Worm (Caenorhabditis elegans) whole organism, L2 larva: ENCODE data around the gene F53F1.3.
A peak's percentile ranks its signal among the peaks of the same experiment; 100 is the strongest.

Source experiments
- C34F6.9 ChIP-seq: fragments of 150-350 bp; optimal IDR thresholded peaks from 2 replicates; lab custom pipeline; 2014; ENCODE audit warnings: missing biosample characterization, missing genetic modification characterization
- F13H6.1 ChIP-seq: sonication (generic microtip); optimal IDR thresholded peaks from 2 replicates; lab custom pipeline; 2016; ENCODE audit warnings: missing genetic modification characterization, missing compliant biosample characterization
- R02D3.7 ChIP-seq: fragments of 150-350 bp; optimal IDR thresholded peaks from 2 replicates; lab custom pipeline; 2014; ENCODE audit warnings: missing biosample characterization, missing genetic modification characterization
- Y55F3AM.14 ChIP-seq: fragments of 200-800 bp; sonication (Bioruptor generic); optimal IDR thresholded peaks from 2 replicates; lab custom pipeline; 2018; ENCODE audit warnings: mild to moderate bottlenecking, missing genetic modification characterization, missing compliant biosample characterization
- ZK546.5 ChIP-seq: sonication (generic microtip); optimal IDR thresholded peaks from 2 replicates; lab custom pipeline; 2017; ENCODE audit warnings: missing biosample characterization, missing genetic modification characterization
- alr-1 ChIP-seq: fragments of 150-350 bp; optimal IDR thresholded peaks from 2 replicates; lab custom pipeline; 2014; ENCODE audit warnings: missing biosample characterization, missing genetic modification characterization
- aly-2 ChIP-seq: fragments of 150-350 bp; optimal IDR thresholded peaks from 2 replicates; lab custom pipeline; 2014; ENCODE audit warnings: missing biosample characterization, missing genetic modification characterization
- ama-1 ChIP-seq: fragments of 150-350 bp; optimal IDR thresholded peaks from 2 replicates; lab custom pipeline; 2018; ENCODE audit warnings: inconsistent platforms
- blmp-1 ChIP-seq: sonication (generic microtip); optimal IDR thresholded peaks from 2 replicates; lab custom pipeline; 2017; ENCODE audit warnings: missing genetic modification characterization, mild to moderate bottlenecking, missing compliant biosample characterization, antibody characterized with exemption, moderate library complexity; ENCODE audit not compliant: insufficient read depth
- ceh-16 ChIP-seq: fragments of 150-350 bp; optimal IDR thresholded peaks from 2 replicates; lab custom pipeline; 2014; ENCODE audit warnings: missing biosample characterization, missing genetic modification characterization
- ceh-82 ChIP-seq: fragments of 150-350 bp; optimal IDR thresholded peaks from 2 replicates; lab custom pipeline; 2014; ENCODE audit warnings: missing biosample characterization, missing genetic modification characterization
- crh-2 ChIP-seq: sonication (generic microtip); optimal IDR thresholded peaks from 2 replicates; lab custom pipeline; 2017; ENCODE audit warnings: missing biosample characterization, missing genetic modification characterization
- dmd-4 ChIP-seq: sonication (generic microtip); optimal IDR thresholded peaks from 2 replicates; lab custom pipeline; 2017; ENCODE audit warnings: missing biosample characterization, missing genetic modification characterization
- egl-27 ChIP-seq: sonication (generic microtip); optimal IDR thresholded peaks from 3 replicates; lab custom pipeline; 2017; ENCODE audit warnings: missing biosample characterization, missing genetic modification reagents, missing genetic modification characterization
- elt-1 ChIP-seq: fragments of 150-350 bp; optimal IDR thresholded peaks from 2 replicates; lab custom pipeline; 2014; ENCODE audit warnings: missing biosample characterization, missing genetic modification characterization
- elt-3 ChIP-seq: sonication (generic microtip); optimal IDR thresholded peaks from 2 replicates; lab custom pipeline; 2017; ENCODE audit warnings: missing biosample characterization, missing genetic modification characterization
- fos-1 ChIP-seq: fragments of 150-350 bp; optimal IDR thresholded peaks from 2 replicates; lab custom pipeline; 2014; ENCODE audit warnings: missing biosample characterization, missing genetic modification characterization
- gmeb-1 ChIP-seq: fragments of 150-350 bp; optimal IDR thresholded peaks from 2 replicates; lab custom pipeline; 2014; ENCODE audit warnings: missing biosample characterization, missing genetic modification characterization
- lin-11 ChIP-seq: fragments of 150-350 bp; sonication (generic microtip); optimal IDR thresholded peaks from 2 replicates; lab custom pipeline; 2014; ENCODE audit warnings: missing biosample characterization, missing genetic modification characterization, inconsistent platforms, mixed read lengths
- lin-13 ChIP-seq: fragments of 150-350 bp; optimal IDR thresholded peaks from 2 replicates; lab custom pipeline; 2014; ENCODE audit warnings: missing biosample characterization, missing genetic modification reagents, missing genetic modification characterization
- lin-39 ChIP-seq: fragments of 150-350 bp; optimal IDR thresholded peaks from 2 replicates; lab custom pipeline; 2014; ENCODE audit warnings: missing biosample characterization, missing genetic modification reagents, missing genetic modification characterization
- lsy-2 ChIP-seq, 2 experiments: fragments of 150-350 bp in 1 of 2; sonication (generic microtip) in 1 of 2; optimal IDR thresholded peaks; 2 replicates each; lab custom pipeline; 2014 to 2017; ENCODE audit warnings: missing biosample characterization in 2 of 2, missing genetic modification characterization in 2 of 2
- mab-5 ChIP-seq: fragments of 150-350 bp; optimal IDR thresholded peaks from 2 replicates; lab custom pipeline; 2014; ENCODE audit warnings: missing biosample characterization, missing genetic modification characterization
- mbf-1 ChIP-seq: sonication (generic microtip); optimal IDR thresholded peaks from 2 replicates; lab custom pipeline; 2017; ENCODE audit warnings: missing biosample characterization, missing genetic modification characterization
- mdl-1 ChIP-seq, 2 experiments: fragments of 150-350 bp in 1 of 2; sonication (generic microtip) in 1 of 2; optimal IDR thresholded peaks; 2 replicates each; lab custom pipeline; 2017; ENCODE audit warnings: missing biosample characterization in 2 of 2, missing genetic modification characterization in 2 of 2
- nhr-10 ChIP-seq: sonication (generic microtip); optimal IDR thresholded peaks from 2 replicates; lab custom pipeline; 2017; ENCODE audit warnings: missing biosample characterization, missing genetic modification characterization
- nhr-11 ChIP-seq: fragments of 150-350 bp; optimal IDR thresholded peaks from 2 replicates; lab custom pipeline; 2014; ENCODE audit warnings: missing biosample characterization, missing genetic modification characterization
- nhr-12 ChIP-seq: fragments of 150-350 bp; optimal IDR thresholded peaks from 2 replicates; lab custom pipeline; 2014; ENCODE audit warnings: missing biosample characterization, missing genetic modification characterization
- nhr-129 ChIP-seq: fragments of 150-350 bp; optimal IDR thresholded peaks from 2 replicates; lab custom pipeline; 2014; ENCODE audit warnings: missing biosample characterization, missing genetic modification characterization
- nhr-21 ChIP-seq: fragments of 150-350 bp; optimal IDR thresholded peaks from 2 replicates; lab custom pipeline; 2014; ENCODE audit warnings: missing biosample characterization, missing genetic modification characterization
- nhr-23 ChIP-seq: fragments of 150-350 bp; optimal IDR thresholded peaks from 2 replicates; lab custom pipeline; 2014; ENCODE audit warnings: missing biosample characterization, missing genetic modification reagents, missing genetic modification characterization
- nhr-237 ChIP-seq: fragments of 150-350 bp; optimal IDR thresholded peaks from 2 replicates; lab custom pipeline; 2014; ENCODE audit warnings: missing biosample characterization, missing genetic modification characterization
- nhr-25 ChIP-seq: fragments of 150-350 bp; sonication (generic microtip); optimal IDR thresholded peaks from 3 replicates; lab custom pipeline; 2014; ENCODE audit warnings: missing biosample characterization, missing genetic modification characterization
- nhr-6 ChIP-seq: fragments of 150-350 bp; optimal IDR thresholded peaks from 2 replicates; lab custom pipeline; 2014; ENCODE audit warnings: missing biosample characterization, missing genetic modification characterization
- nhr-77 ChIP-seq: fragments of 150-350 bp; optimal IDR thresholded peaks from 2 replicates; lab custom pipeline; 2014; ENCODE audit warnings: missing biosample characterization, missing genetic modification characterization
- peb-1 ChIP-seq: fragments of 150-350 bp; optimal IDR thresholded peaks from 2 replicates; lab custom pipeline; 2014; ENCODE audit warnings: missing biosample characterization, missing genetic modification characterization
- sem-4 ChIP-seq: fragments of 150-350 bp; optimal IDR thresholded peaks from 2 replicates; lab custom pipeline; 2014; ENCODE audit warnings: missing biosample characterization, missing genetic modification reagents, missing genetic modification characterization
- skn-1 ChIP-seq: sonication (generic microtip); optimal IDR thresholded peaks from 2 replicates; lab custom pipeline; 2017; ENCODE audit warnings: missing biosample characterization, missing genetic modification characterization
- sma-3 ChIP-seq: sonication (generic microtip); optimal IDR thresholded peaks from 2 replicates; lab custom pipeline; 2016; ENCODE audit warnings: missing genetic modification reagents, missing genetic modification characterization, missing compliant biosample characterization
- sma-9 ChIP-seq, 2 experiments: fragments of 150-350 bp in 1 of 2; sonication (generic microtip) in 1 of 2; optimal IDR thresholded peaks; 2 replicates each; lab custom pipeline; 2014 to 2016; ENCODE audit warnings: missing genetic modification characterization in 2 of 2, mild to moderate bottlenecking in 1 of 2, missing biosample characterization in 1 of 2, missing compliant biosample characterization in 1 of 2, missing genetic modification reagents in 1 of 2, moderate library complexity in 1 of 2
- snpc-4 ChIP-seq: fragments of 150-350 bp; optimal IDR thresholded peaks from 2 replicates; lab custom pipeline; 2014; ENCODE audit warnings: missing biosample characterization, missing genetic modification characterization
- unc-39 ChIP-seq: fragments of 150-350 bp; optimal IDR thresholded peaks from 2 replicates; lab custom pipeline; 2014; ENCODE audit warnings: missing biosample characterization, missing genetic modification characterization
- unc-55 ChIP-seq: fragments of 150-350 bp; sonication (generic microtip); optimal IDR thresholded peaks from 3 replicates; lab custom pipeline; 2014; ENCODE audit warnings: missing biosample characterization, missing genetic modification reagents, missing genetic modification characterization
- zag-1 ChIP-seq: fragments of 150-350 bp; optimal IDR thresholded peaks from 2 replicates; lab custom pipeline; 2014; ENCODE audit warnings: missing biosample characterization, missing genetic modification characterization
- ztf-1 ChIP-seq: fragments of 200-800 bp; sonication (Bioruptor generic); conservative IDR thresholded peaks from 2 replicates; pipeline ENCODE4 v1.3.6; 2022; ENCODE audit warnings: missing genetic modification characterization, missing compliant biosample characterization
- ztf-11 ChIP-seq: sonication (generic microtip); optimal IDR thresholded peaks from 2 replicates; lab custom pipeline; 2017; ENCODE audit warnings: missing biosample characterization, missing genetic modification characterization
- ztf-4 ChIP-seq: fragments of 150-350 bp; optimal IDR thresholded peaks from 2 replicates; lab custom pipeline; 2014; ENCODE audit warnings: missing biosample characterization, missing genetic modification characterization

Gene F53F1.3

ce11 chrV:13375861-13376260 is 32.2 kb upstream of the F53F1.3 start:
- TF ChIP-seq F13H6.1, result peak; percentile 62
- TF ChIP-seq nhr-129 (tag; lab: Kevin White, UChicago), result peak; percentile 13
- no peak for TF ChIP-seq nhr-11 (tag; lab: Kevin White, UChicago)
- no peak for TF ChIP-seq skn-1 (tag; lab: Kevin White, UChicago)
- TF ChIP-seq nhr-21 (tag; lab: Kevin White, UChicago), result no peak
- no peak for TF ChIP-seq ztf-4 (tag; lab: Kevin White, UChicago)
- no peak for TF ChIP-seq nhr-23 (tag; lab: Kevin White, UChicago)
- TF ChIP-seq ztf-11, result no peak
- TF ChIP-seq nhr-237 (tag; lab: Kevin White, UChicago), result no peak
- peak in 1 of 2 experiments; percentile 15 for TF ChIP-seq lsy-2 (tag; optimal IDR thresholded peaks at IDR 0.05; lab: Kevin White, UChicago)
- no peak for TF ChIP-seq ZK546.5 (tag; lab: Kevin White, UChicago)
- no peak for TF ChIP-seq Y55F3AM.14
- no peak for TF ChIP-seq ceh-82 (tag; lab: Kevin White, UChicago)
- no peak for TF ChIP-seq gmeb-1
- no peak for TF ChIP-seq C34F6.9
- TF ChIP-seq R02D3.7 (tag; lab: Kevin White, UChicago), result no peak
- peak; percentile 79 for TF ChIP-seq nhr-25
- TF ChIP-seq peb-1, result no peak
- no peak for TF ChIP-seq nhr-77 (tag; lab: Kevin White, UChicago)
- TF ChIP-seq egl-27, result peak; percentile 59
- no peak for TF ChIP-seq elt-1 (tag; lab: Kevin White, UChicago)
- no peak for TF ChIP-seq aly-2
- TF ChIP-seq lin-13 (GFP tag; lab: Kevin White, UChicago), result peak; percentile 7
- TF ChIP-seq nhr-12 (tag; lab: Kevin White, UChicago), result no peak
- TF ChIP-seq lin-39 (tag; lab: Kevin White, UChicago), result no peak
- TF ChIP-seq lin-11, result no peak
- TF ChIP-seq fos-1 (tag; lab: Kevin White, UChicago), result peak; percentile 24
- no peak for TF ChIP-seq nhr-6 (tag; lab: Kevin White, UChicago)
- TF ChIP-seq mab-5, result no peak
- TF ChIP-seq ztf-1 (GFP tag; lab: Robert Waterston, UW), result no peak
- no peak for TF ChIP-seq snpc-4 (tag; lab: Kevin White, UChicago)
- TF ChIP-seq unc-55 (GFP tag; lab: Kevin White, UChicago), result no peak
- TF ChIP-seq mdl-1 (tag; optimal IDR thresholded peaks at IDR 0.05; lab: Kevin White, UChicago), result no peak
- no peak for TF ChIP-seq mbf-1 (tag; lab: Kevin White, UChicago)
- peak; percentile 43 for TF ChIP-seq sma-9 (GFP tag; optimal IDR thresholded peaks at IDR 0.05; lab: Kevin White, UChicago)
- TF ChIP-seq sma-9 (tag; optimal IDR thresholded peaks at IDR 0.05; lab: Kevin White, UChicago), result no peak
- TF ChIP-seq crh-2, result no peak
- TF ChIP-seq blmp-1 (tag; lab: Kevin White, UChicago), result peak; percentile 22
- TF ChIP-seq sma-3 (GFP tag; lab: Kevin White, UChicago), result peak; percentile 17
- TF ChIP-seq sem-4 (tag; lab: Kevin White, UChicago), result no peak
- no peak for TF ChIP-seq alr-1
- no peak for TF ChIP-seq ama-1 (lab: Kevin White, UChicago)
- TF ChIP-seq elt-3, result no peak
- TF ChIP-seq ceh-16 (tag; lab: Kevin White, UChicago), result peak; percentile 68
- no peak for TF ChIP-seq dmd-4
- TF ChIP-seq nhr-10 (tag; lab: Kevin White, UChicago), result no peak

- TF ChIP-seq sma-3 (GFP tag; lab: Kevin White, UChicago) (no peak), ztf-11 (no peak), ztf-4 (tag; lab: Kevin White, UChicago) (no peak), unc-39 (no peak), skn-1 (tag; lab: Kevin White, UChicago) (no peak), nhr-129 (tag; lab: Kevin White, UChicago) (no peak), elt-3 (no peak), egl-27 (no peak), sma-9 (GFP tag; optimal IDR thresholded peaks at IDR 0.05; lab: Kevin White, UChicago) (peak; percentile 51), sma-9 (tag; optimal IDR thresholded peaks at IDR 0.05; lab: Kevin White, UChicago) (no peak), lin-13 (GFP tag; lab: Kevin White, UChicago) (no peak), C34F6.9 (no peak), gmeb-1 (peak; percentile 27), crh-2 (peak; percentile 85), lsy-2 (tag; optimal IDR thresholded peaks at IDR 0.05; lab: Kevin White, UChicago) (no peak), nhr-10 (tag; lab: Kevin White, UChicago) (no peak), elt-1 (tag; lab: Kevin White, UChicago) (no peak), snpc-4 (tag; lab: Kevin White, UChicago) (no peak), dmd-4 (no peak), nhr-6 (tag; lab: Kevin White, UChicago) (no peak), zag-1 (no peak), F13H6.1 (peak; percentile 25), nhr-77 (tag; lab: Kevin White, UChicago) (no peak), nhr-237 (tag; lab: Kevin White, UChicago) (no peak), aly-2 (no peak), fos-1 (tag; lab: Kevin White, UChicago) (peak; percentile 55)
Observed at ce11 chrV:13377130-13377529, 30.9 kb upstream of the F53F1.3 start.
